Worm (Caenorhabditis elegans) whole organism, late embryonic: Measurements from ENCODE around the gene wdfy-2.

Experiments used
- F13H6.1 ChIP-seq: sonication (generic microtip); optimal IDR thresholded peaks from 2 replicates; lab custom pipeline; 2016; ENCODE audit warnings: missing genetic modification characterization, missing compliant biosample characterization
- K02D7.2 ChIP-seq: sonication (generic microtip); optimal IDR thresholded peaks from 2 replicates; lab custom pipeline; 2017; ENCODE audit warnings: mild to moderate bottlenecking, missing genetic modification characterization, missing compliant biosample characterization
- ama-1 ChIP-seq: fragments of 150-350 bp; optimal IDR thresholded peaks from 2 replicates; lab custom pipeline; 2014
- ceh-14 ChIP-seq: sonication (generic microtip); optimal IDR thresholded peaks from 2 replicates; lab custom pipeline; 2016; ENCODE audit warnings: missing genotype, missing genetic modification characterization, missing compliant biosample characterization
- ceh-18 ChIP-seq: sonication (generic microtip); optimal IDR thresholded peaks from 2 replicates; lab custom pipeline; 2016; ENCODE audit warnings: missing genetic modification characterization, missing compliant biosample characterization
- ceh-2 ChIP-seq: sonication (generic microtip); optimal IDR thresholded peaks from 2 replicates; lab custom pipeline; 2016; ENCODE audit warnings: missing genotype, missing genetic modification characterization, missing compliant biosample characterization
- ceh-22 ChIP-seq: sonication (generic microtip); optimal IDR thresholded peaks from 2 replicates; lab custom pipeline; 2017; ENCODE audit warnings: missing biosample characterization, missing genetic modification characterization
- ceh-24 ChIP-seq: sonication (generic microtip); optimal IDR thresholded peaks from 2 replicates; lab custom pipeline; 2016; ENCODE audit warnings: mild to moderate bottlenecking, missing genetic modification characterization, missing compliant biosample characterization
- ceh-34 ChIP-seq: sonication (generic microtip); optimal IDR thresholded peaks from 2 replicates; lab custom pipeline; 2016; ENCODE audit warnings: mild to moderate bottlenecking, missing genetic modification characterization, missing compliant biosample characterization
- ceh-48 ChIP-seq: sonication (generic microtip); optimal IDR thresholded peaks from 2 replicates; lab custom pipeline; 2016; ENCODE audit warnings: missing genetic modification characterization, inconsistent platforms, missing compliant biosample characterization
- ceh-6 ChIP-seq: fragments of 200-800 bp; sonication (Bioruptor generic); optimal IDR thresholded peaks from 2 replicates; lab custom pipeline; 2018; ENCODE audit warnings: mild to moderate bottlenecking, missing genetic modification characterization, missing compliant biosample characterization
- che-1 ChIP-seq: sonication (generic microtip); optimal IDR thresholded peaks from 2 replicates; lab custom pipeline; 2016; ENCODE audit warnings: mild to moderate bottlenecking, missing genetic modification characterization, missing compliant biosample characterization
- dmd-4 ChIP-seq: sonication (generic microtip); optimal IDR thresholded peaks from 2 replicates; lab custom pipeline; 2016; ENCODE audit warnings: borderline replicate concordance, missing genetic modification characterization, missing compliant biosample characterization
- dve-1 ChIP-seq: sonication (generic microtip); optimal IDR thresholded peaks from 2 replicates; lab custom pipeline; 2017; ENCODE audit warnings: antibody characterized with exemption, mild to moderate bottlenecking, missing genetic modification characterization, missing compliant biosample characterization
- elt-2 ChIP-seq: sonication (generic microtip); optimal IDR thresholded peaks from 2 replicates; lab custom pipeline; 2016; ENCODE audit warnings: missing genetic modification reagents, missing genetic modification characterization, missing compliant biosample characterization
- elt-4 ChIP-seq: sonication (generic microtip); optimal IDR thresholded peaks from 2 replicates; lab custom pipeline; 2016; ENCODE audit warnings: missing genetic modification characterization, missing compliant biosample characterization
- gmeb-2 ChIP-seq: sonication (generic microtip); optimal IDR thresholded peaks from 2 replicates; lab custom pipeline; 2016; ENCODE audit warnings: missing genetic modification characterization, inconsistent platforms, missing compliant biosample characterization
- hlh-15 ChIP-seq: sonication (generic microtip); optimal IDR thresholded peaks from 2 replicates; lab custom pipeline; 2016; ENCODE audit warnings: missing genetic modification characterization, missing compliant biosample characterization
- hlh-30 ChIP-seq: sonication (generic microtip); optimal IDR thresholded peaks from 2 replicates; lab custom pipeline; 2017; ENCODE audit warnings: antibody characterized with exemption, missing genetic modification characterization, missing compliant biosample characterization; ENCODE audit not compliant: insufficient read depth
- hlh-6 ChIP-seq: sonication (generic microtip); optimal IDR thresholded peaks from 2 replicates; lab custom pipeline; 2016; ENCODE audit warnings: missing genotype, missing genetic modification characterization, missing compliant biosample characterization
- hlh-8 ChIP-seq: sonication (generic microtip); optimal IDR thresholded peaks from 2 replicates; lab custom pipeline; 2016; ENCODE audit warnings: missing genotype, missing genetic modification characterization, missing compliant biosample characterization
- madf-2 ChIP-seq: sonication (generic microtip); optimal IDR thresholded peaks from 2 replicates; lab custom pipeline; 2017; ENCODE audit warnings: missing genetic modification characterization, missing compliant biosample characterization
- nfya-1 ChIP-seq: sonication (generic microtip); optimal IDR thresholded peaks from 2 replicates; lab custom pipeline; 2017; ENCODE audit warnings: missing genetic modification characterization, mild to moderate bottlenecking, missing compliant biosample characterization, antibody characterized with exemption, moderate library complexity
- nhr-11 ChIP-seq: fragments of 150-350 bp; optimal IDR thresholded peaks from 2 replicates; lab custom pipeline; 2014; ENCODE audit warnings: missing biosample characterization, missing genetic modification characterization
- nhr-232 ChIP-seq: sonication (generic microtip); optimal IDR thresholded peaks from 2 replicates; lab custom pipeline; 2016; ENCODE audit warnings: missing genetic modification characterization, missing compliant biosample characterization
- npax-4 ChIP-seq: sonication (generic microtip); optimal IDR thresholded peaks from 2 replicates; lab custom pipeline; 2016; ENCODE audit warnings: missing genetic modification characterization, missing compliant biosample characterization
- odd-2 ChIP-seq: sonication (generic microtip); optimal IDR thresholded peaks from 2 replicates; lab custom pipeline; 2017; ENCODE audit warnings: antibody characterized with exemption, mild to moderate bottlenecking, missing genetic modification characterization, missing compliant biosample characterization
- pag-3 ChIP-seq: sonication (generic microtip); optimal IDR thresholded peaks from 2 replicates; lab custom pipeline; 2016; ENCODE audit warnings: missing compliant biosample characterization, missing genetic modification characterization, borderline replicate concordance
- pax-1 ChIP-seq: fragments of 150-350 bp; optimal IDR thresholded peaks from 2 replicates; lab custom pipeline; 2014; ENCODE audit warnings: missing biosample characterization, missing genetic modification characterization
- pha-2 ChIP-seq: sonication (generic microtip); optimal IDR thresholded peaks from 2 replicates; lab custom pipeline; 2017; ENCODE audit warnings: mild to moderate bottlenecking, missing genetic modification characterization, missing compliant biosample characterization
- pha-4 ChIP-seq: fragments of 150-350 bp; optimal IDR thresholded peaks from 2 replicates; lab custom pipeline; 2018; ENCODE audit warnings: missing biosample characterization, missing genetic modification reagents, missing genetic modification characterization
- pqm-1 ChIP-seq: sonication (generic microtip); optimal IDR thresholded peaks from 2 replicates; lab custom pipeline; 2016; ENCODE audit warnings: missing genetic modification characterization, missing compliant biosample characterization
- ref-2 ChIP-seq: sonication (generic microtip); optimal IDR thresholded peaks from 2 replicates; lab custom pipeline; 2016; ENCODE audit warnings: missing genetic modification characterization, missing compliant biosample characterization
- syd-9 ChIP-seq: sonication (generic microtip); optimal IDR thresholded peaks from 2 replicates; lab custom pipeline; 2016; ENCODE audit warnings: mild to moderate bottlenecking, missing genetic modification characterization, moderate library complexity, missing compliant biosample characterization
- tbx-2 ChIP-seq: sonication (generic microtip); optimal IDR thresholded peaks from 2 replicates; lab custom pipeline; 2016; ENCODE audit warnings: missing genetic modification characterization, missing compliant biosample characterization
- tbx-7 ChIP-seq: sonication (generic microtip); optimal IDR thresholded peaks from 2 replicates; lab custom pipeline; 2016; ENCODE audit warnings: missing genotype, missing genetic modification characterization, missing compliant biosample characterization
- ttx-3 ChIP-seq: sonication (generic microtip); optimal IDR thresholded peaks from 2 replicates; lab custom pipeline; 2016; ENCODE audit warnings: missing genetic modification reagents, missing genetic modification characterization, missing compliant biosample characterization
- unc-3 ChIP-seq, 2 experiments: fragments of 200-800 bp in 1 of 2; sonication (Bioruptor generic) in 1 of 2; sonication (generic microtip) in 1 of 2; conservative IDR thresholded peaks in 1 of 2; optimal IDR thresholded peaks in 1 of 2; 2 replicates each; pipeline versions ENCODE4 v1.3.6 to Lab custom; 2016 to 2022; ENCODE audit warnings: missing compliant biosample characterization in 2 of 2, missing genetic modification characterization in 2 of 2, missing genetic modification reagents in 1 of 2
- unc-42 ChIP-seq: sonication (generic microtip); optimal IDR thresholded peaks from 2 replicates; lab custom pipeline; 2016; ENCODE audit warnings: missing genotype, missing genetic modification characterization, missing compliant biosample characterization
- unc-55 ChIP-seq: sonication (generic microtip); optimal IDR thresholded peaks from 2 replicates; lab custom pipeline; 2017; ENCODE audit warnings: missing biosample characterization, missing genetic modification reagents, missing genetic modification characterization
- unc-86 ChIP-seq: sonication (generic microtip); optimal IDR thresholded peaks from 2 replicates; lab custom pipeline; 2016; ENCODE audit warnings: missing genetic modification characterization, missing compliant biosample characterization

wdfy-2 gene

ce11 chrII:9282787-9283186, 36.9 kb upstream of the wdfy-2 start (continued):
- TF ChIP-seq hlh-8 (no peak), F13H6.1 (tag; lab: Kevin White, UChicago) (peak; percentile 55), dve-1 (tag; lab: Kevin White, UChicago) (peak; percentile 82), ceh-24 (no peak), ceh-22 (tag; lab: Kevin White, UChicago) (no peak), ceh-2 (tag; lab: Kevin White, UChicago) (peak; percentile 49), hlh-15 (no peak)

ce11 chrII:9283668-9284357, 35.9 kb upstream of the wdfy-2 start:
- TF ChIP-seq madf-2 (no peak), unc-55 (GFP tag; lab: Kevin White, UChicago) (peak; percentile 84), hlh-30 (peak; percentile 55), ceh-18 (tag; lab: Kevin White, UChicago) (peak; percentile 48), ref-2 (tag; lab: Kevin White, UChicago) (no peak), elt-2 (tag; lab: Kevin White, UChicago) (peak; percentile 58), unc-3 (GFP tag; conservative IDR thresholded peaks at IDR 0.05; lab: Robert Waterston, UW) (no peak), unc-3 (tag; optimal IDR thresholded peaks at IDR 0.05; lab: Kevin White, UChicago) (no peak), hlh-6 (no peak), nfya-1 (tag; lab: Kevin White, UChicago) (peak; percentile 24), tbx-2 (tag; lab: Kevin White, UChicago) (peak; percentile 20), unc-86 (tag; lab: Kevin White, UChicago) (no peak)

ce11 chrII:9284358-9285170, 35.1 kb upstream of the wdfy-2 start:
- TF ChIP-seq elt-2 (tag; lab: Kevin White, UChicago) (no peak), pax-1 (tag; lab: Kevin White, UChicago) (peak; percentile 23), ceh-2 (tag; lab: Kevin White, UChicago) (no peak), syd-9 (tag; lab: Kevin White, UChicago) (no peak), ref-2 (tag; lab: Kevin White, UChicago) (no peak), unc-86 (tag; lab: Kevin White, UChicago) (no peak), pag-3 (tag; lab: Kevin White, UChicago) (no peak), dmd-4 (tag; lab: Kevin White, UChicago) (no peak), ceh-14 (tag; lab: Kevin White, UChicago) (no peak), che-1 (tag; lab: Kevin White, UChicago) (no peak), ceh-22 (tag; lab: Kevin White, UChicago) (peak; percentile 9), ceh-34 (tag; lab: Kevin White, UChicago) (peak; percentile 47), npax-4 (tag; lab: Kevin White, UChicago) (no peak), ttx-3 (no peak), hlh-6 (no peak), ceh-18 (tag; lab: Kevin White, UChicago) (no peak), gmeb-2 (tag; lab: Kevin White, UChicago) (no peak), tbx-7 (tag; lab: Kevin White, UChicago) (no peak), nhr-11 (no peak), unc-42 (tag; lab: Kevin White, UChicago) (no peak), nhr-232 (tag; lab: Kevin White, UChicago) (no peak), nfya-1 (tag; lab: Kevin White, UChicago) (peak; percentile 14), pha-2 (tag; lab: Kevin White, UChicago) (no peak), pqm-1 (tag; lab: Kevin White, UChicago) (no peak), dve-1 (tag; lab: Kevin White, UChicago) (no peak), ama-1 (lab: Kevin White, UChicago) (no peak), hlh-30 (no peak), hlh-15 (no peak), tbx-2 (tag; lab: Kevin White, UChicago) (peak; percentile 31), ceh-6 (GFP tag; lab: Kevin White, UChicago) (no peak), K02D7.2 (no peak), elt-4 (tag; lab: Kevin White, UChicago) (no peak), ceh-48 (tag; lab: Kevin White, UChicago) (no peak), pha-4 (tag; lab: Kevin White, UChicago) (no peak), madf-2 (no peak), odd-2 (tag; lab: Kevin White, UChicago) (no peak)
